Worm (Caenorhabditis elegans) whole organism, early embryonic: Measurements from ENCODE around the gene gbf-1.

Experiments used
- B0310.2 ChIP-seq: sonication (generic microtip); optimal IDR thresholded peaks from 2 replicates; lab custom pipeline; 2016; ENCODE audit warnings: mild to moderate bottlenecking, missing genetic modification characterization, missing compliant biosample characterization
- F13C5.2 ChIP-seq: sonication (generic microtip); optimal IDR thresholded peaks from 2 replicates; lab custom pipeline; 2017; ENCODE audit warnings: mild to moderate bottlenecking, missing genetic modification characterization, inconsistent platforms, missing compliant biosample characterization
- aly-1 ChIP-seq: sonication (generic microtip); optimal IDR thresholded peaks from 2 replicates; lab custom pipeline; 2016; ENCODE audit warnings: missing genetic modification characterization, missing compliant biosample characterization
- ama-1 ChIP-seq: fragments of 150-350 bp; optimal IDR thresholded peaks from 2 replicates; lab custom pipeline; 2014
- ceh-13 ChIP-seq: fragments of 200-800 bp; sonication (Bioruptor generic); optimal IDR thresholded peaks from 2 replicates; lab custom pipeline; 2018; ENCODE audit warnings: mild to moderate bottlenecking, missing genetic modification characterization, missing compliant biosample characterization
- ceh-36 ChIP-seq: sonication (generic microtip); optimal IDR thresholded peaks from 2 replicates; lab custom pipeline; 2016; ENCODE audit warnings: missing genetic modification characterization, inconsistent platforms, missing compliant biosample characterization
- ets-7 ChIP-seq: sonication (generic microtip); optimal IDR thresholded peaks from 2 replicates; lab custom pipeline; 2016; ENCODE audit warnings: missing genotype, missing genetic modification characterization, missing compliant biosample characterization
- flt-1 ChIP-seq: fragments of 200-800 bp; sonication (Bioruptor generic); IDR thresholded peaks from 2 replicates; pipeline ENCODE4 v1.3.6; 2022; ENCODE audit warnings: missing genetic modification characterization, missing compliant biosample characterization
- hmbx-1 ChIP-seq: sonication (generic microtip); optimal IDR thresholded peaks from 2 replicates; lab custom pipeline; 2016; ENCODE audit warnings: mild to moderate bottlenecking, missing genetic modification characterization, missing compliant biosample characterization
- hmg-4 ChIP-seq: fragments of 200-800 bp; sonication (Bioruptor generic); optimal IDR thresholded peaks from 2 replicates; lab custom pipeline; 2018; ENCODE audit warnings: mild to moderate bottlenecking, missing genetic modification characterization, missing compliant biosample characterization
- hnd-1 ChIP-seq: sonication (generic microtip); optimal IDR thresholded peaks from 2 replicates; lab custom pipeline; 2016; ENCODE audit warnings: missing genetic modification characterization, missing compliant biosample characterization
- pes-1 ChIP-seq: fragments of 200-800 bp; sonication (Bioruptor generic); IDR thresholded peaks from 2 replicates; pipeline ENCODE4 v1.3.6; 2022; ENCODE audit warnings: missing genetic modification reagents, missing genetic modification characterization, missing compliant biosample characterization
- scrt-1 ChIP-seq: fragments of 200-800 bp; sonication (Bioruptor generic); IDR thresholded peaks from 2 replicates; pipeline ENCODE4 v1.3.6; 2022; ENCODE audit warnings: missing genetic modification characterization, missing compliant biosample characterization
- sea-1 ChIP-seq: fragments of 200-800 bp; sonication (Bioruptor generic); conservative IDR thresholded peaks from 2 replicates; pipeline ENCODE4 v1.3.6; 2022; ENCODE audit warnings: missing genetic modification characterization, missing compliant biosample characterization
- tbx-11 ChIP-seq: fragments of 200-800 bp; sonication (Bioruptor generic); IDR thresholded peaks from 2 replicates; pipeline ENCODE4 v1.3.6; 2022; ENCODE audit warnings: missing genetic modification characterization, missing compliant biosample characterization
- tbx-37 ChIP-seq: fragments of 200-800 bp; sonication (Bioruptor generic); conservative IDR thresholded peaks from 2 replicates; pipeline ENCODE4 v1.3.6; 2022; ENCODE audit warnings: missing genetic modification reagents, missing genetic modification characterization, missing compliant biosample characterization
- tra-4 ChIP-seq: sonication (generic microtip); optimal IDR thresholded peaks from 2 replicates; lab custom pipeline; 2017; ENCODE audit warnings: missing genetic modification characterization, missing compliant biosample characterization

Gene gbf-1

ce11 chrIII:11785961-11786360, 12.5 kb upstream of the gbf-1 start, which contains the start of gene tbx-38:
tbx-38 (minus strand) TSS chrIII:11786061.
- TF ChIP-seq sea-1 (GFP tag; lab: Robert Waterston, UW) = no peak
- TF ChIP-seq ets-7 (tag; lab: Kevin White, UChicago) = peak; percentile 30

ce11 chrIII:11781800-11782199, 8.3 kb upstream of the gbf-1 start, which contains the start of gene srd-74:
srd-74 (plus strand) TSS chrIII:11782100.
- no peak for TF ChIP-seq ets-7 (tag; lab: Kevin White, UChicago)
- TF ChIP-seq B0310.2 (tag; lab: Kevin White, UChicago) = no peak
- TF ChIP-seq ceh-13 = no peak
- no peak for TF ChIP-seq tbx-37
- no peak for TF ChIP-seq hnd-1
- no peak for TF ChIP-seq hmg-4 (GFP tag; lab: Kevin White, UChicago)
- no peak for TF ChIP-seq flt-1 (GFP tag; lab: Robert Waterston, UW)
- TF ChIP-seq sea-1 (GFP tag; lab: Robert Waterston, UW) = no peak
- TF ChIP-seq tbx-11 (GFP tag; lab: Robert Waterston, UW) = no peak
- no peak for TF ChIP-seq scrt-1 (GFP tag; lab: Robert Waterston, UW)
- no peak for TF ChIP-seq pes-1 (GFP tag; lab: Robert Waterston, UW)
- no peak for TF ChIP-seq ama-1 (lab: Kevin White, UChicago)
- TF ChIP-seq hmbx-1 (tag; lab: Kevin White, UChicago) = no peak
- no peak for TF ChIP-seq ceh-36
- no peak for TF ChIP-seq F13C5.2 (tag; lab: Kevin White, UChicago)
- TF ChIP-seq aly-1 (tag; lab: Kevin White, UChicago) = no peak
- no peak for TF ChIP-seq tra-4 (tag; lab: Kevin White, UChicago)

ce11 chrIII:11780183-11780664, 6.7 kb upstream of the gbf-1 start, which contains the start of gene C24H11.5:
C24H11.5 (plus strand) TSS chrIII:11780233.
- TF ChIP-seq sea-1 (GFP tag; lab: Robert Waterston, UW) (no peak), ceh-36 (no peak), tra-4 (tag; lab: Kevin White, UChicago) (no peak)

ce11 chrIII:11777321-11777720, 3.8 kb upstream of the gbf-1 start, which contains the start of gene mdt-21:
mdt-21 (plus strand) TSS chrIII:11777621.
- no peak for TF ChIP-seq tra-4 (tag; lab: Kevin White, UChicago)
- no peak for TF ChIP-seq ets-7 (tag; lab: Kevin White, UChicago)
- TF ChIP-seq scrt-1 (GFP tag; lab: Robert Waterston, UW) = no peak
- no peak for TF ChIP-seq tbx-11 (GFP tag; lab: Robert Waterston, UW)
- no peak for TF ChIP-seq B0310.2 (tag; lab: Kevin White, UChicago)
- TF ChIP-seq flt-1 (GFP tag; lab: Robert Waterston, UW) = no peak

ce11 chrIII:11774508-11775000, 1.1 kb upstream of the gbf-1 start, which contains the start of gene immp-1:
immp-1 (plus strand) TSS chrIII:11774950.
- no peak for TF ChIP-seq ets-7 (tag; lab: Kevin White, UChicago)
- TF ChIP-seq F13C5.2 (tag; lab: Kevin White, UChicago) = peak; percentile 15

- TF ChIP-seq F13C5.2 (tag; lab: Kevin White, UChicago) (no peak), ama-1 (lab: Kevin White, UChicago) (no peak), pes-1 (GFP tag; lab: Robert Waterston, UW) (no peak), ets-7 (tag; lab: Kevin White, UChicago) (no peak), aly-1 (tag; lab: Kevin White, UChicago) (no peak), flt-1 (GFP tag; lab: Robert Waterston, UW) (no peak), tra-4 (tag; lab: Kevin White, UChicago) (no peak), ceh-36 (no peak), hmg-4 (GFP tag; lab: Kevin White, UChicago) (no peak), hmbx-1 (tag; lab: Kevin White, UChicago) (no peak), ceh-13 (no peak)
Measured at ce11 chrIII:11760634-11761033, 12.8 kb downstream of the gbf-1 start.

ce11 chrIII:11757892-11758291, 15.6 kb downstream of the gbf-1 start:
- TF ChIP-seq ceh-36 (no peak), ama-1 (lab: Kevin White, UChicago) (no peak), hnd-1 (no peak), aly-1 (tag; lab: Kevin White, UChicago) (no peak), tra-4 (tag; lab: Kevin White, UChicago) (no peak), B0310.2 (tag; lab: Kevin White, UChicago) (no peak), F13C5.2 (tag; lab: Kevin White, UChicago) (no peak), ets-7 (tag; lab: Kevin White, UChicago) (no peak), tbx-37 (no peak), flt-1 (GFP tag; lab: Robert Waterston, UW) (no peak), tbx-11 (GFP tag; lab: Robert Waterston, UW) (no peak), pes-1 (GFP tag; lab: Robert Waterston, UW) (no peak), hmbx-1 (tag; lab: Kevin White, UChicago) (no peak), sea-1 (GFP tag; lab: Robert Waterston, UW) (no peak), scrt-1 (GFP tag; lab: Robert Waterston, UW) (no peak), ceh-13 (no peak), hmg-4 (GFP tag; lab: Kevin White, UChicago) (no peak)

- TF ChIP-seq flt-1 (GFP tag; lab: Robert Waterston, UW) (no peak), tra-4 (tag; lab: Kevin White, UChicago) (no peak), ceh-36 (no peak), ets-7 (tag; lab: Kevin White, UChicago) (no peak), pes-1 (GFP tag; lab: Robert Waterston, UW) (no peak), F13C5.2 (tag; lab: Kevin White, UChicago) (no peak), hmg-4 (GFP tag; lab: Kevin White, UChicago) (no peak), sea-1 (GFP tag; lab: Robert Waterston, UW) (no peak), B0310.2 (tag; lab: Kevin White, UChicago) (no peak), tbx-37 (no peak), tbx-11 (GFP tag; lab: Robert Waterston, UW) (no peak), hnd-1 (no peak), scrt-1 (GFP tag; lab: Robert Waterston, UW) (no peak), hmbx-1 (tag; lab: Kevin White, UChicago) (no peak)
Measured at ce11 chrIII:11750817-11751216, 22.7 kb downstream of the gbf-1 start.
